Fruit fly (Drosophila melanogaster) whole organism, embryonic: ENCODE measurements around the gene Desat2.

Experiments used
- Abd-B ChIP-seq: fragments of 200-800 bp; sonication (Bioruptor generic); optimal IDR thresholded peaks from 2 replicates; lab custom pipeline; 2018; ENCODE audit warnings: missing biosample characterization, mild to moderate bottlenecking, missing genetic modification characterization, moderate library complexity
- Antp ChIP-seq: fragments of 200-800 bp; sonication (Bioruptor generic); optimal IDR thresholded peaks from 3 replicates; lab custom pipeline; 2016; ENCODE audit warnings: missing biosample characterization, missing genetic modification characterization
- Awh ChIP-seq: fragments of 200-800 bp; sonication (Bioruptor generic); IDR thresholded peaks from 2 replicates; pipeline ENCODE4, ENCODE4 v1.3.6; 2022; ENCODE audit warnings: missing biosample characterization, missing genetic modification characterization
- CG1024 ChIP-seq: fragments of 200-800 bp; sonication (Bioruptor generic); IDR thresholded peaks from 2 replicates; pipeline ENCODE4 v1.3.6; 2022; ENCODE audit warnings: missing biosample characterization, missing genetic modification characterization
- CG11247 ChIP-seq: fragments of 200-800 bp; sonication (Bioruptor generic); IDR thresholded peaks from 2 replicates; pipeline ENCODE4 v1.3.6; 2022; ENCODE audit warnings: missing biosample characterization, missing genetic modification characterization
- CG12299 ChIP-seq: fragments of 200-800 bp; sonication (Bioruptor generic); optimal IDR thresholded peaks from 2 replicates; lab custom pipeline; 2018; ENCODE audit warnings: missing biosample characterization, mild to moderate bottlenecking, missing genetic modification characterization
- CG14710 ChIP-seq: fragments of 200-800 bp; sonication (Bioruptor generic); optimal IDR thresholded peaks from 3 replicates; lab custom pipeline; 2019; ENCODE audit warnings: missing biosample characterization, mild to moderate bottlenecking, missing genetic modification characterization, moderate library complexity
- CG15073 ChIP-seq: fragments of 200-800 bp; sonication (Bioruptor generic); optimal IDR thresholded peaks from 2 replicates; lab custom pipeline; 2016; ENCODE audit warnings: missing biosample characterization, missing genetic modification characterization
- CG15479 ChIP-seq: fragments of 200-800 bp; sonication (Bioruptor generic); optimal IDR thresholded peaks from 3 replicates; lab custom pipeline; 2019; ENCODE audit warnings: missing biosample characterization, mild to moderate bottlenecking, missing genetic modification characterization, moderate library complexity
- CG17829 ChIP-seq: fragments of 200-800 bp; optimal IDR thresholded peaks from 2 replicates; lab custom pipeline; 2019; ENCODE audit warnings: missing biosample characterization, mild to moderate bottlenecking, missing genetic modification characterization, moderate library complexity
- CG18619 ChIP-seq: fragments of 200-800 bp; sonication (Bioruptor generic); optimal IDR thresholded peaks from 3 replicates; lab custom pipeline; 2017; ENCODE audit warnings: missing biosample characterization, mild to moderate bottlenecking, missing genetic modification characterization
- CG2712 ChIP-seq: fragments of 200-800 bp; optimal IDR thresholded peaks from 3 replicates; lab custom pipeline; 2019; ENCODE audit warnings: missing biosample characterization, mild to moderate bottlenecking, missing genetic modification characterization, moderate library complexity
- CG34224 ChIP-seq: fragments of 200-800 bp; sonication (Bioruptor generic); IDR thresholded peaks from 3 replicates; pipeline ENCODE4 v1.3.6; 2022; ENCODE audit warnings: missing biosample characterization, missing genetic modification characterization; ENCODE audit not compliant: partially characterized antibody
- CG6683 ChIP-seq: fragments of 200-800 bp; sonication (Bioruptor generic); optimal IDR thresholded peaks from 2 replicates; lab custom pipeline; 2017; ENCODE audit warnings: missing biosample characterization, mild to moderate bottlenecking, missing genetic modification characterization, missing genetic modification reagents
- CG8765 ChIP-seq: fragments of 200-800 bp; sonication (Bioruptor generic); IDR thresholded peaks from 2 replicates; pipeline ENCODE4 v1.3.6; 2022; ENCODE audit warnings: missing biosample characterization, missing genetic modification characterization
- CG9215 ChIP-seq: fragments of 200-800 bp; sonication (Bioruptor generic); IDR thresholded peaks from 2 replicates; pipeline ENCODE4 v1.3.6; 2022; ENCODE audit warnings: missing biosample characterization, missing genetic modification characterization
- CG9797 ChIP-seq: fragments of 200-800 bp; sonication (Bioruptor generic); optimal IDR thresholded peaks from 3 replicates; lab custom pipeline; 2018; ENCODE audit warnings: missing biosample characterization, mild to moderate bottlenecking, missing genetic modification characterization
- CHES-1-like ChIP-seq: fragments of 200-800 bp; sonication (Bioruptor generic); optimal IDR thresholded peaks from 2 replicates; lab custom pipeline; 2016; ENCODE audit warnings: missing biosample characterization, missing genetic modification characterization
- CkIIα-i1 ChIP-seq: fragments of 200-800 bp; sonication (Bioruptor generic); IDR thresholded peaks from 2 replicates; pipeline ENCODE4 v1.3.6; 2022; ENCODE audit warnings: missing biosample characterization, missing genetic modification characterization
- HLH54F ChIP-seq: fragments of 200-800 bp; sonication (Bioruptor generic); optimal IDR thresholded peaks from 3 replicates; lab custom pipeline; 2016; ENCODE audit warnings: missing biosample characterization, missing genetic modification characterization
- Hand ChIP-seq: fragments of 200-800 bp; sonication (Bioruptor generic); optimal IDR thresholded peaks from 2 replicates; lab custom pipeline; 2017; ENCODE audit warnings: mild to moderate bottlenecking, missing biosample characterization, missing genetic modification reagents, missing genetic modification characterization
- Jarid2 ChIP-seq: fragments of 200-800 bp; sonication (Bioruptor generic); optimal IDR thresholded peaks from 3 replicates; lab custom pipeline; 2017; ENCODE audit warnings: mild to moderate bottlenecking, missing biosample characterization, missing genetic modification reagents, missing genetic modification characterization
- NfI ChIP-seq: fragments of 200-800 bp; sonication (Bioruptor generic); optimal IDR thresholded peaks from 3 replicates; lab custom pipeline; 2018; ENCODE audit warnings: missing biosample characterization, mild to moderate bottlenecking, missing genetic modification characterization, moderate library complexity
- Ptx1 ChIP-seq: fragments of 200-800 bp; sonication (Bioruptor generic); IDR thresholded peaks from 2 replicates; pipeline ENCODE4 v1.3.6; 2022; ENCODE audit warnings: missing biosample characterization, missing genetic modification characterization
- TFAM ChIP-seq: fragments of 200-800 bp; sonication (Bioruptor generic); optimal IDR thresholded peaks from 2 replicates; lab custom pipeline; 2017; ENCODE audit warnings: missing biosample characterization, missing genetic modification characterization, inconsistent platforms
- ato ChIP-seq: fragments of 200-800 bp; sonication (Bioruptor generic); IDR thresholded peaks from 2 replicates; pipeline ENCODE4 v1.3.6; 2022; ENCODE audit warnings: missing biosample characterization, missing genetic modification characterization; ENCODE audit not compliant: partially characterized antibody
- az2 ChIP-seq: fragments of 200-800 bp; sonication (Bioruptor generic); optimal IDR thresholded peaks from 3 replicates; lab custom pipeline; 2016; ENCODE audit warnings: missing biosample characterization, missing genetic modification characterization
- br ChIP-seq: fragments of >200 bp; optimal IDR thresholded peaks from 2 replicates; lab custom pipeline; 2017
- cas ChIP-seq: fragments of 200-800 bp; sonication (Bioruptor generic); IDR thresholded peaks from 2 replicates; pipeline ENCODE4 v1.3.6; 2022; ENCODE audit warnings: missing biosample characterization, missing genetic modification characterization
- crc ChIP-seq: fragments of 200-800 bp; sonication (Bioruptor generic); optimal IDR thresholded peaks from 2 replicates; lab custom pipeline; 2016; ENCODE audit warnings: missing biosample characterization, missing genetic modification characterization
- danr ChIP-seq: fragments of 200-800 bp; sonication (Bioruptor generic); IDR thresholded peaks from 2 replicates; pipeline ENCODE4 v1.3.6; 2022; ENCODE audit warnings: missing biosample characterization, missing genetic modification characterization
- dmrt11E ChIP-seq: fragments of 200-800 bp; sonication (Bioruptor generic); optimal IDR thresholded peaks from 3 replicates; lab custom pipeline; 2018; ENCODE audit warnings: missing biosample characterization, mild to moderate bottlenecking, missing genetic modification characterization, moderate library complexity
- exex ChIP-seq: fragments of 200-800 bp; sonication (Bioruptor generic); optimal IDR thresholded peaks from 4 replicates; lab custom pipeline; 2018; ENCODE audit warnings: missing biosample characterization, mild to moderate bottlenecking, missing genetic modification characterization, moderate library complexity
- fru ChIP-seq: fragments of >200 bp; optimal IDR thresholded peaks from 2 replicates; lab custom pipeline; 2017
- ftz-f1 ChIP-seq: fragments of 200-800 bp; sonication (Bioruptor generic); optimal IDR thresholded peaks from 2 replicates; lab custom pipeline; 2016; ENCODE audit warnings: missing biosample characterization, missing genetic modification characterization
- grau ChIP-seq: fragments of 200-800 bp; optimal IDR thresholded peaks from 3 replicates; lab custom pipeline; 2019; ENCODE audit warnings: missing biosample characterization, mild to moderate bottlenecking, missing genetic modification characterization, moderate library complexity
- gsb-n ChIP-seq: fragments of 200-800 bp; sonication (Bioruptor generic); optimal IDR thresholded peaks from 3 replicates; lab custom pipeline; 2018; ENCODE audit warnings: missing biosample characterization, mild to moderate bottlenecking, missing genetic modification characterization
- hbn ChIP-seq: fragments of 200-800 bp; sonication (Bioruptor generic); IDR thresholded peaks from 2 replicates; pipeline ENCODE4 v1.3.6; 2022; ENCODE audit warnings: missing biosample characterization, missing genetic modification characterization; ENCODE audit not compliant: partially characterized antibody
- inv ChIP-seq: fragments of 200-800 bp; sonication (Bioruptor generic); IDR thresholded peaks from 2 replicates; pipeline ENCODE4 v1.3.6; 2022; ENCODE audit warnings: missing biosample characterization, missing genetic modification characterization; ENCODE audit not compliant: partially characterized antibody
- lbe ChIP-seq: fragments of 200-800 bp; sonication (Bioruptor generic); optimal IDR thresholded peaks from 2 replicates; lab custom pipeline; 2016; ENCODE audit warnings: missing biosample characterization, mild to moderate bottlenecking, missing genetic modification characterization
- luna ChIP-seq: fragments of 200-800 bp; sonication (Bioruptor generic); optimal IDR thresholded peaks from 2 replicates; lab custom pipeline; 2016; ENCODE audit warnings: missing biosample characterization, missing genetic modification characterization
- oc ChIP-seq: fragments of 200-800 bp; sonication (Bioruptor generic); optimal IDR thresholded peaks from 2 replicates; lab custom pipeline; 2018; ENCODE audit warnings: missing biosample characterization, mild to moderate bottlenecking, missing genetic modification characterization, moderate library complexity
- pho ChIP-seq: fragments of 200-800 bp; sonication (Bioruptor generic); optimal IDR thresholded peaks from 2 replicates; lab custom pipeline; 2016; ENCODE audit warnings: missing biosample characterization, missing genetic modification characterization
- pzg ChIP-seq: fragments of 200-800 bp; sonication (Bioruptor generic); optimal IDR thresholded peaks from 3 replicates; lab custom pipeline; 2018; ENCODE audit warnings: missing biosample characterization, mild to moderate bottlenecking, missing genetic modification characterization, moderate library complexity
- row ChIP-seq: fragments of 200-800 bp; sonication (Bioruptor generic); IDR thresholded peaks from 3 replicates; pipeline ENCODE4 v1.3.6; 2022; ENCODE audit warnings: missing biosample characterization, missing genetic modification characterization
- sd ChIP-seq: fragments of 200-800 bp; sonication (Bioruptor generic); optimal IDR thresholded peaks from 3 replicates; lab custom pipeline; 2018; ENCODE audit warnings: missing biosample characterization, mild to moderate bottlenecking, missing genetic modification characterization, moderate library complexity
- sim ChIP-seq: fragments of 200-800 bp; sonication (Bioruptor generic); IDR thresholded peaks from 2 replicates; pipeline ENCODE4 v1.3.6; 2022; ENCODE audit warnings: missing biosample characterization, missing genetic modification characterization
- sisA ChIP-seq: fragments of 200-800 bp; sonication (Bioruptor generic); IDR thresholded peaks from 2 replicates; pipeline ENCODE4 v1.3.6; 2022; ENCODE audit warnings: missing biosample characterization, missing genetic modification characterization
- tap ChIP-seq: fragments of 200-800 bp; optimal IDR thresholded peaks from 3 replicates; lab custom pipeline; 2019; ENCODE audit warnings: missing biosample characterization, mild to moderate bottlenecking, missing genetic modification characterization, moderate library complexity
- ttk ChIP-seq: fragments of 200-800 bp; sonication (Bioruptor generic); IDR thresholded peaks from 2 replicates; pipeline ENCODE4 v2.1.2; 2022; ENCODE audit warnings: missing biosample characterization, missing genetic modification characterization
- unc-4 ChIP-seq: fragments of 200-800 bp; sonication (Bioruptor generic); IDR thresholded peaks from 2 replicates; pipeline ENCODE4 v1.3.6; 2022; ENCODE audit warnings: missing biosample characterization, missing genetic modification characterization; ENCODE audit not compliant: partially characterized antibody

Gene Desat2

dm6 chr3R:12413274-12413958, 22.6 kb upstream of the Desat2 start, which contains the start of the genes Dip-C and pps (continued):
- TF ChIP-seq hbn (GFP tag; lab: Robert Waterston, UW) (peak; percentile 73), CG15479 (GFP tag; lab: Kevin White, UChicago) (no peak), CG9215 (GFP tag; lab: Robert Waterston, UW) (no peak), CG8765 (GFP tag; lab: Robert Waterston, UW) (no peak), az2 (GFP tag; lab: Kevin White, UChicago) (no peak), inv (GFP tag; lab: Robert Waterston, UW) (peak; percentile 65), CG18619 (GFP tag; lab: Kevin White, UChicago) (no peak), luna (no peak), CG9797 (peak; percentile 70), lbe (GFP tag; lab: Kevin White, UChicago) (no peak), br (lab: Kevin White, UChicago) (no peak), crc (no peak), cas (GFP tag; lab: Robert Waterston, UW) (no peak), pho (GFP tag; lab: Kevin White, UChicago) (no peak), Jarid2 (GFP tag; lab: Kevin White, UChicago) (no peak), Antp (GFP tag; lab: Kevin White, UChicago) (no peak), tap (tag; lab: Kevin White, UChicago) (no peak), sd (no peak), CG14710 (peak; percentile 58), unc-4 (GFP tag; lab: Robert Waterston, UW) (peak; percentile 79), grau (tag; lab: Kevin White, UChicago) (no peak), Awh (no peak), Ptx1 (GFP tag; lab: Robert Waterston, UW) (no peak), row (GFP tag; lab: Robert Waterston, UW) (peak; percentile 73), CG11247 (GFP tag; lab: Robert Waterston, UW) (no peak), gsb-n (tag; lab: Kevin White, UChicago) (no peak), ttk (GFP tag; lab: Robert Waterston, UW) (no peak), exex (peak; percentile 59), CG34224 (GFP tag; lab: Robert Waterston, UW) (peak; percentile 70), ato (peak; percentile 58; the same call in 1 of the 2 replicates), CkIIα-i1 (GFP tag; lab: Robert Waterston, UW) (no peak), dmrt11E (tag; lab: Kevin White, UChicago) (no peak), CG6683 (GFP tag; lab: Kevin White, UChicago) (no peak), CG2712 (tag; lab: Kevin White, UChicago) (no peak), pzg (peak; percentile 69), NfI (GFP tag; lab: Kevin White, UChicago) (no peak), CG17829 (tag; lab: Kevin White, UChicago) (peak; percentile 56), danr (GFP tag; lab: Robert Waterston, UW) (no peak), Hand (GFP tag; lab: Kevin White, UChicago) (no peak), CG1024 (GFP tag; lab: Robert Waterston, UW) (no peak), CG12299 (tag; lab: Kevin White, UChicago) (no peak), ftz-f1 (GFP tag; lab: Kevin White, UChicago) (peak; percentile 78), CHES-1-like (GFP tag; lab: Kevin White, UChicago) (no peak), oc (tag; lab: Kevin White, UChicago) (no peak), fru (lab: Kevin White, UChicago) (no peak), HLH54F (no peak), Abd-B (GFP tag; lab: Kevin White, UChicago) (no peak), TFAM (GFP tag; lab: Kevin White, UChicago) (no peak), sim (GFP tag; lab: Robert Waterston, UW) (no peak), sisA (no peak), CG15073 (GFP tag; lab: Kevin White, UChicago) (no peak)
